Worm (Caenorhabditis elegans) whole organism, midembryonic: ENCODE results near the gene cnep-1.

ENCODE experiments used
- T22C8.4 ChIP-seq: fragments of 200-800 bp; sonication (Bioruptor generic); IDR thresholded peaks from 2 replicates; pipeline ENCODE4 v1.3.6; 2022; ENCODE audit warnings: missing genetic modification characterization, missing compliant biosample characterization
- cog-1 ChIP-seq: sonication (generic microtip); optimal IDR thresholded peaks from 2 replicates; lab custom pipeline; 2016; ENCODE audit warnings: missing genetic modification characterization, missing compliant biosample characterization
- flt-1 ChIP-seq: fragments of 200-800 bp; sonication (Bioruptor generic); IDR thresholded peaks from 2 replicates; pipeline ENCODE4 v1.3.6; 2022; ENCODE audit warnings: missing genetic modification characterization, missing compliant biosample characterization
- klf-2 ChIP-seq: fragments of 200-800 bp; sonication (Bioruptor generic); conservative IDR thresholded peaks from 2 replicates; pipeline ENCODE4 v1.3.6; 2022; ENCODE audit warnings: missing genetic modification reagents, missing genetic modification characterization, missing compliant biosample characterization
- med-1 ChIP-seq: sonication (generic microtip); optimal IDR thresholded peaks from 2 replicates; lab custom pipeline; 2017; ENCODE audit warnings: missing genetic modification characterization, mild to moderate bottlenecking, missing compliant biosample characterization, antibody characterized with exemption, missing genetic modification reagents; ENCODE audit not compliant: insufficient read depth
- ref-1 ChIP-seq: fragments of 200-800 bp; sonication (Bioruptor generic); conservative IDR thresholded peaks from 2 replicates; pipeline ENCODE4 v1.3.6; 2022; ENCODE audit warnings: missing genetic modification reagents, missing genetic modification characterization, missing compliant biosample characterization
- tab-1 ChIP-seq: fragments of 200-800 bp; sonication (Bioruptor generic); IDR thresholded peaks from 2 replicates; pipeline ENCODE4 v1.3.6; 2022; ENCODE audit warnings: missing genetic modification characterization, missing compliant biosample characterization
- ztf-23 ChIP-seq: fragments of 200-800 bp; sonication (Bioruptor generic); IDR thresholded peaks from 2 replicates; pipeline ENCODE4 v1.3.6; 2022; ENCODE audit warnings: missing genetic modification reagents, missing genetic modification characterization, missing compliant biosample characterization
- ztf-29 ChIP-seq: fragments of 200-800 bp; sonication (Bioruptor generic); IDR thresholded peaks from 2 replicates; pipeline ENCODE4 v1.3.6; 2022; ENCODE audit warnings: missing genetic modification reagents, missing genetic modification characterization, missing compliant biosample characterization

DNA sequence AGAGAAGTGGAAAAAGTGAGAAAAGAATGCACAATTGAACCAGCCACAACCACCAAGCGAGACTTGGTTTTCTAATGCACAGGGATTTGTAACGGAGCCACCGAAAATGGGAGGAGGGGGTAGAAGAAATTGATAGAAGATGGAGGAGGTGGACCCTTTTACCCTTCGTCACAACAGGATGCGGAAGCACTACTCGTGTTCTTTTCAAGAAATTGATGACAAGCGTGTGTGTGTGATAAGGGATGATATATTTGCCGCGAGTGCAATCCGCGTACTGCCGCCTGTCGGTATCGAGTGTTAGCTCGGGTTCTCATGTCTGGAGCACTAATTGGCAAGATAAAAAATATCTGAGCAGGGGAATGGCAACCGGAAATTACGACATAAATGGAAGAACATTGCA is 13.8 kb downstream of the cnep-1 start, which contains the start of gene F21D12.3:
- TF ChIP-seq flt-1 (GFP tag; lab: Robert Waterston, UW) (no peak), tab-1 (no peak), klf-2 (GFP tag; lab: Robert Waterston, UW) (no peak), ztf-29 (no peak), ztf-23 (GFP tag; lab: Robert Waterston, UW) (no peak), T22C8.4 (no peak), med-1 (no peak), cog-1 (no peak), ref-1 (no peak)
